Fruit fly (Drosophila melanogaster) whole organism, embryonic: ENCODE data around the gene Ror.
A peak's percentile ranks its signal among the peaks of the same experiment; 100 is the strongest.

ENCODE experiments used
- BtbVII ChIP-seq: fragments of 200-800 bp; sonication (Bioruptor generic); optimal IDR thresholded peaks from 3 replicates; lab custom pipeline; 2017; ENCODE audit warnings: missing biosample characterization, mild to moderate bottlenecking, missing genetic modification characterization
- CG11695 ChIP-seq: fragments of 200-800 bp; sonication (Bioruptor generic); IDR thresholded peaks from 3 replicates; pipeline ENCODE4 v1.3.6; 2022; ENCODE audit warnings: missing biosample characterization, missing genetic modification characterization
- CG12104 ChIP-seq: fragments of 200-800 bp; sonication (Bioruptor generic); optimal IDR thresholded peaks from 3 replicates; lab custom pipeline; 2016; ENCODE audit warnings: missing biosample characterization, missing genetic modification characterization
- CG12659 ChIP-seq: fragments of 200-800 bp; sonication (Bioruptor generic); optimal IDR thresholded peaks from 3 replicates; lab custom pipeline; 2017; ENCODE audit warnings: mild to moderate bottlenecking, missing biosample characterization, missing genetic modification reagents, missing genetic modification characterization
- CG12942 ChIP-seq: fragments of 200-800 bp; sonication (Bioruptor generic); optimal IDR thresholded peaks from 3 replicates; lab custom pipeline; 2016; ENCODE audit warnings: missing biosample characterization, missing genetic modification characterization
- CG13424 ChIP-seq: fragments of 200-800 bp; sonication (Bioruptor generic); optimal IDR thresholded peaks from 2 replicates; lab custom pipeline; 2019; ENCODE audit warnings: missing biosample characterization, mild to moderate bottlenecking, missing genetic modification characterization, moderate library complexity
- CG13624 ChIP-seq: fragments of 200-800 bp; sonication (Bioruptor generic); optimal IDR thresholded peaks from 2 replicates; lab custom pipeline; 2016; ENCODE audit warnings: missing biosample characterization, missing genetic modification characterization
- CG15269 ChIP-seq: fragments of 200-800 bp; sonication (Bioruptor generic); optimal IDR thresholded peaks from 2 replicates; lab custom pipeline; 2018; ENCODE audit warnings: missing biosample characterization, mild to moderate bottlenecking, missing genetic modification characterization, moderate library complexity
- CG15601 ChIP-seq: fragments of 200-800 bp; sonication (Bioruptor generic); optimal IDR thresholded peaks from 3 replicates; lab custom pipeline; 2019; ENCODE audit warnings: missing biosample characterization, mild to moderate bottlenecking, missing genetic modification characterization, moderate library complexity
- CG17568 ChIP-seq: fragments of 200-800 bp; sonication (Bioruptor generic); optimal IDR thresholded peaks from 2 replicates; lab custom pipeline; 2018; ENCODE audit warnings: missing biosample characterization, mild to moderate bottlenecking, missing genetic modification characterization, moderate library complexity
- CG18262 ChIP-seq: fragments of 200-800 bp; optimal IDR thresholded peaks from 3 replicates; lab custom pipeline; 2019; ENCODE audit warnings: missing biosample characterization, mild to moderate bottlenecking, missing genetic modification characterization, moderate library complexity
- CG2120 ChIP-seq: fragments of 200-800 bp; sonication (Bioruptor generic); optimal IDR thresholded peaks from 3 replicates; lab custom pipeline; 2016; ENCODE audit warnings: missing biosample characterization, missing genetic modification characterization
- CG2199 ChIP-seq: fragments of 200-800 bp; sonication (Bioruptor generic); IDR thresholded peaks from 3 replicates; pipeline ENCODE4 v1.3.6; 2022; ENCODE audit warnings: missing biosample characterization, missing genetic modification characterization
- CG2875 ChIP-seq: fragments of 200-800 bp; sonication (Bioruptor generic); optimal IDR thresholded peaks from 2 replicates; lab custom pipeline; 2017; ENCODE audit warnings: missing biosample characterization, mild to moderate bottlenecking, missing genetic modification characterization, missing genetic modification reagents
- CG3163 ChIP-seq: fragments of 200-800 bp; sonication (Bioruptor generic); optimal IDR thresholded peaks from 3 replicates; lab custom pipeline; 2016; ENCODE audit warnings: missing biosample characterization, missing genetic modification characterization
- CG4328 ChIP-seq: fragments of 200-800 bp; sonication (Bioruptor generic); optimal IDR thresholded peaks from 3 replicates; lab custom pipeline; 2017; ENCODE audit warnings: missing biosample characterization, missing genetic modification reagents, missing genetic modification characterization
- CG4617 ChIP-seq: fragments of 200-800 bp; sonication (Bioruptor generic); optimal IDR thresholded peaks from 3 replicates; lab custom pipeline; 2016; ENCODE audit warnings: missing biosample characterization, missing genetic modification characterization, borderline replicate concordance
- CG7556 ChIP-seq: fragments of 200-800 bp; sonication (Bioruptor generic); optimal IDR thresholded peaks from 2 replicates; lab custom pipeline; 2017; ENCODE audit warnings: missing biosample characterization, mild to moderate bottlenecking, missing genetic modification characterization
- CG7928 ChIP-seq: fragments of 200-800 bp; sonication (Bioruptor generic); optimal IDR thresholded peaks from 2 replicates; lab custom pipeline; 2017; ENCODE audit warnings: missing biosample characterization, mild to moderate bottlenecking, missing genetic modification characterization
- CG8089 ChIP-seq: fragments of 200-800 bp; sonication (Bioruptor generic); optimal IDR thresholded peaks from 3 replicates; lab custom pipeline; 2016; ENCODE audit warnings: missing biosample characterization, missing genetic modification characterization
- CoRest ChIP-seq: fragments of 200-800 bp; sonication (Bioruptor generic); optimal IDR thresholded peaks from 3 replicates; lab custom pipeline; 2018; ENCODE audit warnings: missing biosample characterization, mild to moderate bottlenecking, missing genetic modification characterization, moderate library complexity
- Dfd ChIP-seq, 2 experiments: fragments of >200 bp; optimal IDR thresholded peaks; 2 replicates each; lab custom pipeline; 2017; ENCODE audit warnings: missing biosample characterization in 2 of 2, missing genetic modification characterization in 2 of 2
- Drgx ChIP-seq: fragments of 200-800 bp; sonication (Bioruptor generic); IDR thresholded peaks from 2 replicates; pipeline ENCODE4 v1.3.6; 2022; ENCODE audit warnings: missing biosample characterization, missing genetic modification characterization
- E2f2 ChIP-seq: fragments of 200-800 bp; sonication (Bioruptor generic); IDR thresholded peaks from 2 replicates; pipeline ENCODE4 v1.3.6; 2022; ENCODE audit warnings: missing biosample characterization, missing genetic modification characterization
- Gug ChIP-seq: fragments of 200-800 bp; sonication (Bioruptor generic); IDR thresholded peaks from 4 replicates; pipeline ENCODE4 v1.3.6; 2022; ENCODE audit warnings: missing biosample characterization, missing genetic modification characterization
- Med ChIP-seq: fragments of 200-800 bp; sonication (Bioruptor generic); peaks from one replicate; lab custom pipeline; 2016; ENCODE audit warnings: missing biosample characterization, missing genetic modification characterization, mild to moderate bottlenecking, inconsistent platforms, moderate library complexity
- PHDP ChIP-seq: fragments of 200-800 bp; sonication (Bioruptor generic); optimal IDR thresholded peaks from 3 replicates; lab custom pipeline; 2018; ENCODE audit warnings: missing biosample characterization, mild to moderate bottlenecking, missing genetic modification characterization, moderate library complexity
- Sry-δ ChIP-seq: fragments of 200-800 bp; sonication (Bioruptor generic); optimal IDR thresholded peaks from 2 replicates; lab custom pipeline; 2016; ENCODE audit warnings: missing biosample characterization, missing genetic modification characterization
- TFAM ChIP-seq: fragments of 200-800 bp; sonication (Bioruptor generic); optimal IDR thresholded peaks from 2 replicates; lab custom pipeline; 2017; ENCODE audit warnings: missing biosample characterization, missing genetic modification characterization, inconsistent platforms
- ash1 ChIP-seq: fragments of 200-800 bp; sonication (Bioruptor generic); optimal IDR thresholded peaks from 2 replicates; lab custom pipeline; 2018; ENCODE audit warnings: missing biosample characterization, mild to moderate bottlenecking, missing genetic modification characterization
- cg ChIP-seq: fragments of 200-800 bp; sonication (Bioruptor generic); optimal IDR thresholded peaks from 3 replicates; lab custom pipeline; 2019; ENCODE audit warnings: missing biosample characterization, mild to moderate bottlenecking, missing genetic modification characterization, moderate library complexity
- chif ChIP-seq, 2 experiments: fragments of 200-800 bp; sonication (Bioruptor generic); optimal IDR thresholded peaks; 3 replicates each; lab custom pipeline; 2016; ENCODE audit warnings: missing biosample characterization in 2 of 2, missing genetic modification characterization in 2 of 2
- dmrt11E ChIP-seq: fragments of 200-800 bp; sonication (Bioruptor generic); optimal IDR thresholded peaks from 3 replicates; lab custom pipeline; 2018; ENCODE audit warnings: missing biosample characterization, mild to moderate bottlenecking, missing genetic modification characterization, moderate library complexity
- gcm ChIP-seq: fragments of 200-800 bp; sonication (Bioruptor generic); optimal IDR thresholded peaks from 2 replicates; lab custom pipeline; 2019; ENCODE audit warnings: missing biosample characterization, mild to moderate bottlenecking, missing genetic modification characterization, moderate library complexity
- grau ChIP-seq: fragments of 200-800 bp; optimal IDR thresholded peaks from 3 replicates; lab custom pipeline; 2019; ENCODE audit warnings: missing biosample characterization, mild to moderate bottlenecking, missing genetic modification characterization, moderate library complexity
- h ChIP-seq: fragments of >200 bp; optimal IDR thresholded peaks from 2 replicates; lab custom pipeline; 2017
- her ChIP-seq: fragments of 200-800 bp; sonication (Bioruptor generic); optimal IDR thresholded peaks from 2 replicates; lab custom pipeline; 2016; ENCODE audit warnings: missing biosample characterization, missing genetic modification characterization
- ken ChIP-seq: fragments of 200-800 bp; sonication (Bioruptor generic); IDR thresholded peaks from 3 replicates; pipeline ENCODE4 v1.3.6; 2022; ENCODE audit warnings: missing biosample characterization, missing genetic modification characterization
- kni ChIP-seq: fragments of 200-800 bp; sonication (Bioruptor generic); optimal IDR thresholded peaks from 3 replicates; lab custom pipeline; 2017; ENCODE audit warnings: mild to moderate bottlenecking, missing biosample characterization, missing genetic modification reagents, missing genetic modification characterization
- lbe ChIP-seq: fragments of 200-800 bp; sonication (Bioruptor generic); optimal IDR thresholded peaks from 2 replicates; lab custom pipeline; 2016; ENCODE audit warnings: missing biosample characterization, mild to moderate bottlenecking, missing genetic modification characterization
- nau ChIP-seq: fragments of 200-800 bp; sonication (Bioruptor generic); optimal IDR thresholded peaks from 3 replicates; lab custom pipeline; 2017; ENCODE audit warnings: missing biosample characterization, mild to moderate bottlenecking, missing genetic modification characterization, missing genetic modification reagents
- nerfin-1 ChIP-seq: fragments of 200-800 bp; sonication (Bioruptor generic); optimal IDR thresholded peaks from 3 replicates; lab custom pipeline; 2019; ENCODE audit warnings: missing biosample characterization, mild to moderate bottlenecking, missing genetic modification characterization, moderate library complexity
- nom ChIP-seq: fragments of 200-800 bp; sonication (Bioruptor generic); optimal IDR thresholded peaks from 2 replicates; lab custom pipeline; 2017; ENCODE audit warnings: missing biosample characterization, missing genetic modification characterization, mild to moderate bottlenecking, moderate library complexity, missing genetic modification reagents
- phol ChIP-seq: fragments of 200-800 bp; sonication (Bioruptor generic); optimal IDR thresholded peaks from 3 replicates; lab custom pipeline; 2018; ENCODE audit warnings: missing biosample characterization, mild to moderate bottlenecking, missing genetic modification characterization, moderate library complexity
- rib ChIP-seq: fragments of 200-800 bp; sonication (Bioruptor generic); IDR thresholded peaks from 2 replicates; pipeline ENCODE4 v1.3.6; 2022; ENCODE audit warnings: missing biosample characterization, missing genetic modification characterization
- salm ChIP-seq: fragments of 200-800 bp; sonication (Bioruptor generic); optimal IDR thresholded peaks from 2 replicates; lab custom pipeline; 2018; ENCODE audit warnings: missing biosample characterization, mild to moderate bottlenecking, missing genetic modification characterization
- sd ChIP-seq: fragments of 200-800 bp; sonication (Bioruptor generic); optimal IDR thresholded peaks from 3 replicates; lab custom pipeline; 2018; ENCODE audit warnings: missing biosample characterization, mild to moderate bottlenecking, missing genetic modification characterization, moderate library complexity
- shn ChIP-seq: fragments of 200-800 bp; sonication (Bioruptor generic); optimal IDR thresholded peaks from 3 replicates; lab custom pipeline; 2016; ENCODE audit warnings: missing biosample characterization, missing genetic modification characterization
- sob ChIP-seq: fragments of 200-800 bp; sonication (Bioruptor generic); IDR thresholded peaks from 2 replicates; pipeline ENCODE4 v1.3.6; 2022; ENCODE audit warnings: missing biosample characterization, missing genetic modification characterization
- tin ChIP-seq: fragments of 200-800 bp; sonication (Bioruptor generic); optimal IDR thresholded peaks from 3 replicates; lab custom pipeline; 2016; ENCODE audit warnings: missing biosample characterization, missing genetic modification characterization
- unpg ChIP-seq: fragments of 200-800 bp; sonication (Bioruptor generic); optimal IDR thresholded peaks from 3 replicates; lab custom pipeline; 2018; ENCODE audit warnings: missing biosample characterization, mild to moderate bottlenecking, missing genetic modification characterization, moderate library complexity

The Ror gene

dm6 chr2L:10231092-10231494 lies 20.6 kb upstream of the Ror start:
- TF ChIP-seq CG15269 (tag; lab: Kevin White, UChicago) (peak; percentile 9), nau (GFP tag; lab: Kevin White, UChicago) (peak; percentile 42), lbe (GFP tag; lab: Kevin White, UChicago) (peak; percentile 57), ash1 (no peak), dmrt11E (peak; percentile 14), E2f2 (peak; percentile 21; the same call in 1 of the 2 replicates), Dfd (GFP tag; optimal IDR thresholded peaks at IDR 0.05; lab: Kevin White, UChicago) (no peak), CG15601 (tag; lab: Kevin White, UChicago) (no peak), CG3163 (no peak), cg (GFP tag; lab: Kevin White, UChicago) (peak; percentile 83), BtbVII (GFP tag; lab: Kevin White, UChicago) (peak; percentile 58), chif (GFP tag; optimal IDR thresholded peaks at IDR 0.05; lab: Kevin White, UChicago) (peak in 1 of 2 experiments; percentile 11), salm (tag; lab: Kevin White, UChicago) (no peak), CG17568 (GFP tag; lab: Kevin White, UChicago) (no peak), grau (tag; lab: Kevin White, UChicago) (peak; percentile 31), sd (tag; lab: Kevin White, UChicago) (peak; percentile 84), CG18262 (tag; lab: Kevin White, UChicago) (peak; percentile 11), CG2199 (GFP tag; lab: Robert Waterston, UW) (no peak), Sry-δ (GFP tag; lab: Kevin White, UChicago) (no peak), CG12659 (GFP tag; lab: Kevin White, UChicago) (peak; percentile 25), her (GFP tag; lab: Kevin White, UChicago) (peak; percentile 14), CG4328 (GFP tag; lab: Kevin White, UChicago) (peak; percentile 26), phol (no peak), gcm (GFP tag; lab: Kevin White, UChicago) (no peak), Gug (GFP tag; lab: Robert Waterston, UW) (no peak), tin (GFP tag; lab: Kevin White, UChicago) (no peak), CG2875 (GFP tag; lab: Kevin White, UChicago) (peak; percentile 17), rib (GFP tag; lab: Robert Waterston, UW) (0 out of 2 replicates have a peak, but pooled peaks have one; percentile 58), sob (GFP tag; lab: Robert Waterston, UW) (0 out of 2 replicates have a peak, but pooled peaks have one; percentile 9), CoRest (tag; lab: Kevin White, UChicago) (peak; percentile 4), TFAM (GFP tag; lab: Kevin White, UChicago) (no peak), CG7556 (GFP tag; lab: Kevin White, UChicago) (peak; percentile 9), Med (GFP tag; lab: Kevin White, UChicago) (peak; percentile 81), CG8089 (peak; percentile 95), CG7928 (GFP tag; lab: Kevin White, UChicago) (no peak), shn (GFP tag; lab: Kevin White, UChicago) (peak; percentile 40), CG4617 (GFP tag; lab: Kevin White, UChicago) (peak; percentile 47), CG12942 (GFP tag; lab: Kevin White, UChicago) (no peak), unpg (GFP tag; lab: Kevin White, UChicago) (peak; percentile 22), Drgx (GFP tag; lab: Robert Waterston, UW) (peak; percentile 44), PHDP (tag; lab: Kevin White, UChicago) (peak; percentile 47), CG13424 (tag; lab: Kevin White, UChicago) (peak; percentile 6), nom (GFP tag; lab: Kevin White, UChicago) (no peak), ken (GFP tag; lab: Robert Waterston, UW) (no peak), h (lab: Kevin White, UChicago) (no peak), kni (GFP tag; lab: Kevin White, UChicago) (peak; percentile 31), CG13624 (GFP tag; lab: Kevin White, UChicago) (no peak), CG12104 (peak; percentile 8), nerfin-1 (tag; lab: Kevin White, UChicago) (peak; percentile 60), CG11695 (0 out of 3 replicates have a peak, but pooled peaks have one; percentile 39), CG2120 (GFP tag; lab: Kevin White, UChicago) (peak; percentile 42)
